Fruit fly (Drosophila melanogaster) whole organism, adult: ENCODE measurements around the gene Pp2B-14D.

Experiments used
- CG11617 ChIP-seq: fragments of 200-800 bp; sonication (Bioruptor generic); optimal IDR thresholded peaks from 2 replicates; lab custom pipeline; 2017; ENCODE audit warnings: mild to moderate bottlenecking, missing biosample characterization, missing genetic modification reagents, missing genetic modification characterization
- CG12768 ChIP-seq: fragments of 200-800 bp; sonication (Bioruptor generic); optimal IDR thresholded peaks from 2 replicates; lab custom pipeline; 2017; ENCODE audit warnings: missing biosample characterization, missing genetic modification characterization, mild to moderate bottlenecking, moderate library complexity, missing genetic modification reagents
- CG14711 ChIP-seq: fragments of 200-800 bp; sonication (Bioruptor generic); optimal IDR thresholded peaks from 2 replicates; lab custom pipeline; 2018; ENCODE audit warnings: missing biosample characterization, mild to moderate bottlenecking, missing genetic modification characterization, moderate library complexity
- CG1620 ChIP-seq: fragments of 200-800 bp; sonication (Bioruptor generic); optimal IDR thresholded peaks from 2 replicates; lab custom pipeline; 2016; ENCODE audit warnings: missing biosample characterization, missing genetic modification characterization
- CG33017 ChIP-seq: fragments of 200-800 bp; sonication (Bioruptor generic); optimal IDR thresholded peaks from 2 replicates; lab custom pipeline; 2018; ENCODE audit warnings: missing biosample characterization, mild to moderate bottlenecking, missing genetic modification characterization, moderate library complexity
- CG5204 ChIP-seq: fragments of 200-800 bp; sonication (Bioruptor generic); optimal IDR thresholded peaks from 2 replicates; lab custom pipeline; 2016; ENCODE audit warnings: missing biosample characterization, missing genetic modification characterization
- CG7045 ChIP-seq: fragments of 200-800 bp; sonication (Bioruptor generic); optimal IDR thresholded peaks from 2 replicates; lab custom pipeline; 2017; ENCODE audit warnings: missing biosample characterization, mild to moderate bottlenecking, missing genetic modification characterization
- CG7101 ChIP-seq: fragments of 200-800 bp; sonication (Bioruptor generic); optimal IDR thresholded peaks from 2 replicates; lab custom pipeline; 2018; ENCODE audit warnings: missing biosample characterization, mild to moderate bottlenecking, missing genetic modification characterization, moderate library complexity
- Clk ChIP-seq: fragments of 200-800 bp; sonication (Bioruptor generic); optimal IDR thresholded peaks from 2 replicates; lab custom pipeline; 2017; ENCODE audit warnings: missing biosample characterization, missing genetic modification characterization
- Crg-1 ChIP-seq: fragments of 200-800 bp; sonication (Bioruptor generic); optimal IDR thresholded peaks from 2 replicates; lab custom pipeline; 2016; ENCODE audit warnings: missing biosample characterization, missing genetic modification characterization
- Hr96 ChIP-seq: fragments of 200-800 bp; sonication (Bioruptor generic); optimal IDR thresholded peaks from 2 replicates; lab custom pipeline; 2016; ENCODE audit warnings: missing biosample characterization, missing genetic modification characterization
- Mnt ChIP-seq: fragments of 200-800 bp; sonication (Bioruptor generic); optimal IDR thresholded peaks from 2 replicates; lab custom pipeline; 2016; ENCODE audit warnings: missing biosample characterization, mild to moderate bottlenecking, missing genetic modification characterization
- bab1 ChIP-seq: fragments of 200-800 bp; sonication (Bioruptor generic); optimal IDR thresholded peaks from 3 replicates; lab custom pipeline; 2019; ENCODE audit warnings: missing biosample characterization, mild to moderate bottlenecking, missing genetic modification characterization, moderate library complexity
- cic ChIP-seq: fragments of 200-800 bp; sonication (Bioruptor generic); optimal IDR thresholded peaks from 2 replicates; lab custom pipeline; 2017; ENCODE audit warnings: missing biosample characterization, mild to moderate bottlenecking, missing genetic modification characterization, moderate library complexity
- cnc ChIP-seq, 2 experiments: fragments of >200 bp; optimal IDR thresholded peaks; 2 replicates each; lab custom pipeline; 2017
- kay ChIP-seq: fragments of 200-800 bp; sonication (Bioruptor generic); peaks from one replicate; lab custom pipeline; 2016; ENCODE audit warnings: missing biosample characterization, missing genetic modification characterization, borderline replicate concordance
- ovo ChIP-seq: fragments of 200-800 bp; sonication (Bioruptor generic); optimal IDR thresholded peaks from 2 replicates; lab custom pipeline; 2016; ENCODE audit warnings: missing biosample characterization, missing genetic modification characterization
- pad ChIP-seq: fragments of 200-800 bp; sonication (Bioruptor generic); optimal IDR thresholded peaks from 3 replicates; lab custom pipeline; 2017; ENCODE audit warnings: missing biosample characterization, missing genetic modification characterization, mild to moderate bottlenecking, moderate library complexity, missing genetic modification reagents
- tj ChIP-seq: fragments of 200-800 bp; sonication (Bioruptor generic); optimal IDR thresholded peaks from 3 replicates; lab custom pipeline; 2017; ENCODE audit warnings: missing biosample characterization, mild to moderate bottlenecking, missing genetic modification characterization, moderate library complexity
- toe ChIP-seq: fragments of 200-800 bp; sonication (Bioruptor generic); optimal IDR thresholded peaks from 2 replicates; lab custom pipeline; 2016; ENCODE audit warnings: missing biosample characterization, missing genetic modification characterization

Pp2B-14D gene

dm6 chrX:16540802-16541346 lies 18.9 kb downstream of the Pp2B-14D start, which contains the start of gene CG9903:
Gene CG9903, minus strand, starts transcription at chrX:16540852.
- TF ChIP-seq pad (peak; percentile 10), CG33017 (tag; lab: Kevin White, UChicago) (no peak), Mnt (GFP tag; lab: Kevin White, UChicago) (no peak), CG5204 (GFP tag; lab: Kevin White, UChicago) (no peak), toe (GFP tag; lab: Kevin White, UChicago) (no peak), Hr96 (GFP tag; lab: Kevin White, UChicago) (no peak), CG12768 (no peak), cic (GFP tag; lab: Kevin White, UChicago) (no peak), tj (GFP tag; lab: Kevin White, UChicago) (no peak), cnc (optimal IDR thresholded peaks at IDR 0.05; lab: Kevin White, UChicago) (no peak), CG11617 (no peak), CG1620 (no peak), CG14711 (tag; lab: Kevin White, UChicago) (no peak), kay (peak; percentile 53), CG7101 (tag; lab: Kevin White, UChicago) (peak; percentile 44), Clk (GFP tag; lab: Kevin White, UChicago) (no peak), bab1 (GFP tag; lab: Kevin White, UChicago) (no peak), CG7045 (GFP tag; lab: Kevin White, UChicago) (no peak), ovo (GFP tag; lab: Kevin White, UChicago) (no peak), Crg-1 (GFP tag; lab: Kevin White, UChicago) (no peak)

DNA sequence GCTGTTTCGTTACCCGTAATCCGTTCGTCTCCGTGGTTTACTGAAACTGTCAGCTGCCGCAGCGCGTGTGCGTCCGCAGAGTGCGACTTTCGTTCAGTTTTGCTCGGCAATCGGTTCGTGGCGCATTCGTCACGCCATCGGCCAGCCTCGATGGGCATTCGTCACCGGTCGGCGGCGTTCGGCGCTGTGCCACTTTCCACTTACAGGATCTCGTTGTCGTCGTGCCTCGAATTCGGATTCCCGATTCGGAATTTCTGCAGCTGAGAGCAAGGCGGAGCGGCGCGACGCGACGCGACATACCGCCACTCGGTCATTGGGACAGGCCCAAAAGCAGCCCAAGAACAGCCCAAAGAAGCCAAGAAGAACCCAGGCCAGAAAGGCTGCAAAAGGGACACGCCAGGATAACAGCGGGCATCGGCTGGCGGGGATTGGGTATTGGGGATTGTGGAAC lies 26.7 kb downstream of the Pp2B-14D start, which contains the start of gene para:
para (minus strand) TSS at position 51 of the 451 bp plus-strand sequence.
- TF ChIP-seq tj (GFP tag; lab: Kevin White, UChicago) (no peak), CG5204 (GFP tag; lab: Kevin White, UChicago) (no peak), CG7101 (tag; lab: Kevin White, UChicago) (no peak), Hr96 (GFP tag; lab: Kevin White, UChicago) (no peak), pad (no peak), CG14711 (tag; lab: Kevin White, UChicago) (no peak)

DNA sequence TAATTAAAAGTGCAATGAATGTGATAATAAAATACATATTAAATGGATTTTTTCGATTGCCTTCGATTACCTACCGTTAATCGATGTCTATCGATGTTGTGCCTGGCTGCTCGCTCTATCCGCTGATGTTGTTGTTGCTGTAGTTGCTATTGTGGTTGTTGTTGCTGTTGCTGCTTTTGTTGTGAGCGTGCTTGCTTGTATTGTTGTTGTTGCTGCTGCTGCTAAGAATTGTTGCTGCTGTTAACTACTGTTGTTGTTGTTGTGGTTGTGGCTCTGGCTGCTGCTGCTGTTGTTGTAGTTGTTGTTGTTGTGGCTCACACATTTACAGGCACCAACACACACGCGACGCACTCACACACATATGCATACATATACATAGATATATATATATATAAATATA lies 32.6 kb downstream of the Pp2B-14D start:
- TF ChIP-seq kay = no peak
- no peak for TF ChIP-seq toe (GFP tag; lab: Kevin White, UChicago)
- no peak for TF ChIP-seq tj (GFP tag; lab: Kevin White, UChicago)
- no peak for TF ChIP-seq CG7045 (GFP tag; lab: Kevin White, UChicago)
- TF ChIP-seq ovo (GFP tag; lab: Kevin White, UChicago) = no peak
- TF ChIP-seq CG7101 (tag; lab: Kevin White, UChicago) = no peak
- TF ChIP-seq Hr96 (GFP tag; lab: Kevin White, UChicago) = no peak
- no peak for TF ChIP-seq pad
- TF ChIP-seq cic (GFP tag; lab: Kevin White, UChicago) = no peak
- TF ChIP-seq Mnt (GFP tag; lab: Kevin White, UChicago) = no peak

DNA sequence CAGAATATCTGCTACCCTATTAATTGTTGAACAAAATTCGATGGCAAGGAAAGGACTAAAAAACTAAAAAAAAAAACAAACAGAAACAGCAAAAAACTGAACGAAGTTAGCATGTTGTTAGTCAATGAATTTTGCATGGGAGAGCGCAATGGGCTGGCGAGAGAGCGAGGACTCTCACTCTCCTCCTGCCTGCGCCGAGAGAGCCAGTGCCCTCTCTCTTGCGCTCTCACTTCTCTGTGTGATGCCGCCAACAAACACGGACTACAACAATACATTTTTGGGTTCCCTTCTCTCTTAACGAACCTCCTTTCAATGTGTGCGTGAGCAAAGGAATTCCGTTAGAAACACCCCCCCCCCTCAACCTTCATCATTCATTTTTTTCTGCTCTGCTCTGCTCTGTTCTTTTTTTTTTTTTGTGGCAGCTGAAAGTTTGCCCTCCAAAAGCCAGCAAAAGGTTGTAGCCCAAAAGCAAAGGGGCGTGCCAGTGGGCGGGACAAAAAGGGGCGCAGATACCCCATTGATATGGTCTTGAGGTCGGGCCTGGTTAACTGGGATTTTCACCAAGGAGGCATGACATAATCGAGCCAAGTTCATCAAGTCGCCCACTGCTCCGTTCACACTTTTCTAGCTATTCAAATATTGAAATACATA lies 33.6 kb downstream of the Pp2B-14D start:
- no peak for TF ChIP-seq toe (GFP tag; lab: Kevin White, UChicago)
- TF ChIP-seq tj (GFP tag; lab: Kevin White, UChicago) = no peak
- TF ChIP-seq CG33017 (tag; lab: Kevin White, UChicago) = no peak
- TF ChIP-seq CG7045 (GFP tag; lab: Kevin White, UChicago) = no peak
- no peak for TF ChIP-seq CG1620
- no peak for TF ChIP-seq Clk (GFP tag; lab: Kevin White, UChicago)
- no peak for TF ChIP-seq Mnt (GFP tag; lab: Kevin White, UChicago)
- TF ChIP-seq CG11617 = no peak
- no peak for TF ChIP-seq CG14711 (tag; lab: Kevin White, UChicago)
- TF ChIP-seq Crg-1 (GFP tag; lab: Kevin White, UChicago) = no peak

DNA sequence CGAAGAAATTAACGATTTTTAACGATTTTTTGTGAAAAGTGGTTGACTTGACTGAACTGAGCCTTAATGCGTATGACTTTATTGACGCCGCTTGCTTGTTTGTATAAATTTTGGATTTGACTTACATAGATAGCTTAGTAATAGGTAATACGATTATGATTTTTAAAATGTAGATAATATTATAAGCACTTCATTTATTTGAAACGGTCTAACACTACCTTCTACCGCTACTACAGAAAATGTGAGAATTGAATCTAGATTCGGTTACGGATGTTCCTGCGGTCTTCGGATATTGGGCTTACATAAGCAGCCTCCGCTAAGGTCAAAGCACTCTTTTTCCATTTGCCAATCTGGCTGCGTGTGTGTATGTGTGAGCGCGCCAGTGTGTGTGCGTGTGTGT lies 34.5 kb downstream of the Pp2B-14D start, which contains the start of gene Cnx14D:
Cnx14D (minus strand) TSS at position 101 of the 400 bp plus-strand sequence.
- TF ChIP-seq cnc (optimal IDR thresholded peaks at IDR 0.05; lab: Kevin White, UChicago) = no peak
- TF ChIP-seq kay = no peak
- TF ChIP-seq toe (GFP tag; lab: Kevin White, UChicago) = no peak
- TF ChIP-seq Crg-1 (GFP tag; lab: Kevin White, UChicago) = no peak
- TF ChIP-seq CG5204 (GFP tag; lab: Kevin White, UChicago) = no peak
- no peak for TF ChIP-seq CG33017 (tag; lab: Kevin White, UChicago)
- no peak for TF ChIP-seq Clk (GFP tag; lab: Kevin White, UChicago)
- no peak for TF ChIP-seq CG1620
- no peak for TF ChIP-seq cic (GFP tag; lab: Kevin White, UChicago)
- TF ChIP-seq CG14711 (tag; lab: Kevin White, UChicago) = no peak
- TF ChIP-seq tj (GFP tag; lab: Kevin White, UChicago) = no peak
- no peak for TF ChIP-seq Mnt (GFP tag; lab: Kevin White, UChicago)
- TF ChIP-seq CG11617 = no peak
- TF ChIP-seq CG7101 (tag; lab: Kevin White, UChicago) = no peak
- no peak for TF ChIP-seq CG7045 (GFP tag; lab: Kevin White, UChicago)
- TF ChIP-seq ovo (GFP tag; lab: Kevin White, UChicago) = no peak
- TF ChIP-seq CG12768 = no peak
- TF ChIP-seq pad = no peak
- TF ChIP-seq bab1 (GFP tag; lab: Kevin White, UChicago) = no peak
- no peak for TF ChIP-seq Hr96 (GFP tag; lab: Kevin White, UChicago)
